Worm (Caenorhabditis elegans): ENCODE measurements around the gene abf-4.

The abf-4 gene

DNA sequence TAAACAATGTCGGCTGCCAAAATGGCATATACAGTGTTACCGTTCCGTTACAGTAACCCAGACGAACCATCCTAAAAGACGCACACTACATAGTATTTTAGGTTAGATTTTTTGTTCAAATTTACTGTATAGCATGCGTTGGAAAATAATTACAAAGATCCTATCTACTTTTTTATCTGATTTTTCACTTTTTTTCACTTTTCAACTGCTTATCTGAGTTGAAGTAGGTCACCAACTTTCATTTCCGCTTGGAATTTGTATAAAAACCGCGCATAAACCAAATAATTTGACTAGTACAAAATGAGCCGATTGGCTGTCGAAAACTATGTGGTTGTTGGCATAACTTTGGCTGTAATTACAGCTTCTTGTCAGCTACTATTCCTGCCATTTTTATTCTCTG is 41.6 kb upstream of the abf-4 start, which contains the start of gene col-163:
TSS of gene col-163 (plus strand) at position 301 of the 400 bp plus-strand sequence.
- TF ChIP-seq sem-2 (GFP tag; optimal IDR thresholded peaks at IDR 0.05) = no peak
- no peak for TF ChIP-seq ces-1 (GFP tag; optimal IDR thresholded peaks at IDR 0.05)
- no peak for TF ChIP-seq M03D4.4 (tag; optimal IDR thresholded peaks at IDR 0.05)
- TF ChIP-seq flh-1 (GFP tag; optimal IDR thresholded peaks at IDR 0.05) = no peak
- TF ChIP-seq unc-62 (GFP tag; optimal IDR thresholded peaks at IDR 0.05) = no peak
- no peak for TF ChIP-seq mls-2 (tag; optimal IDR thresholded peaks at IDR 0.05)

ce11 chrV:20597076-20597475 is 38.9 kb upstream of the abf-4 start, which contains the start of gene F46B3.1:
TSS of gene F46B3.1 (minus strand) at chrV:20597176.
- no peak for TF ChIP-seq zip-8 (tag; optimal IDR thresholded peaks at IDR 0.05)
- TF ChIP-seq sem-2 (GFP tag; optimal IDR thresholded peaks at IDR 0.05) = no peak

- TF ChIP-seq unc-120 (tag; optimal IDR thresholded peaks at IDR 0.05; ENCODE audit: poor library complexity, severe bottlenecking) (no peak), flh-1 (GFP tag; optimal IDR thresholded peaks at IDR 0.05) (no peak), pha-4 (tag; optimal IDR thresholded peaks at IDR 0.05) (no peak), ceh-39 (tag; optimal IDR thresholded peaks at IDR 0.05) (no peak), bed-3 (GFP tag; optimal IDR thresholded peaks at IDR 0.05) (no peak), nhr-237 (tag; optimal IDR thresholded peaks at IDR 0.05) (no peak), nhr-2 (tag; optimal IDR thresholded peaks at IDR 0.05) (no peak), hlh-1 (tag; optimal IDR thresholded peaks at IDR 0.05) (no peak), cnd-1 (tag; optimal IDR thresholded peaks at IDR 0.05) (no peak), unc-62 (GFP tag; optimal IDR thresholded peaks at IDR 0.05) (no peak), tbx-8 (GFP tag; optimal IDR thresholded peaks at IDR 0.05) (no peak)
Observed at ce11 chrV:20595653-20596052, 37.5 kb upstream of the abf-4 start, which contains the start of gene F26F2.11. TSS of gene F26F2.11 (minus strand) at chrV:20595753.

ce11 chrV:20594746-20595145 is 36.6 kb upstream of the abf-4 start, which contains the start of gene F26F2.10:
TSS of gene F26F2.10 (minus strand) at chrV:20594846.
- TF ChIP-seq ztf-11 (tag; optimal IDR thresholded peaks at IDR 0.05) (no peak), cnd-1 (tag; optimal IDR thresholded peaks at IDR 0.05) (no peak), nhr-2 (tag; optimal IDR thresholded peaks at IDR 0.05) (no peak), lsy-2 (tag; optimal IDR thresholded peaks at IDR 0.05) (no peak), pha-4 (tag; optimal IDR thresholded peaks at IDR 0.05) (no peak), elt-1 (tag; optimal IDR thresholded peaks at IDR 0.05; ENCODE audit: borderline replicate concordance, insufficient read depth) (no peak), zip-8 (tag; optimal IDR thresholded peaks at IDR 0.05) (no peak), mep-1 (tag; optimal IDR thresholded peaks at IDR 0.05) (no peak), mls-2 (tag; optimal IDR thresholded peaks at IDR 0.05) (no peak), sptf-1 (tag; optimal IDR thresholded peaks at IDR 0.05) (no peak), blmp-1 (tag; optimal IDR thresholded peaks at IDR 0.05) (no peak), mab-5 (tag; optimal IDR thresholded peaks at IDR 0.05) (no peak), ceh-83 (GFP tag; optimal IDR thresholded peaks at IDR 0.05) (no peak), unc-62 (GFP tag; optimal IDR thresholded peaks at IDR 0.05) (no peak), ceh-43 (GFP tag; optimal IDR thresholded peaks at IDR 0.05) (no peak), lin-32 (GFP tag; optimal IDR thresholded peaks at IDR 0.05) (no peak), unc-120 (tag; optimal IDR thresholded peaks at IDR 0.05; ENCODE audit: poor library complexity, severe bottlenecking) (no peak), drap-1 (GFP tag; optimal IDR thresholded peaks at IDR 0.05) (no peak), tbx-8 (GFP tag; optimal IDR thresholded peaks at IDR 0.05) (no peak)

ce11 chrV:20580511-20581040 is 22.4 kb upstream of the abf-4 start, which contains the start of gene F26F2.7:
TSS of gene F26F2.7 (plus strand) at chrV:20580990.
- no peak for TF ChIP-seq unc-39 (tag; optimal IDR thresholded peaks at IDR 0.05)
- TF ChIP-seq pha-4 (tag; optimal IDR thresholded peaks at IDR 0.05) = peak; percentile 23
- TF ChIP-seq sem-2 (GFP tag; optimal IDR thresholded peaks at IDR 0.05) = no peak
- TF ChIP-seq drap-1 (GFP tag; optimal IDR thresholded peaks at IDR 0.05) = peak; percentile 71
- peak; percentile 45 for TF ChIP-seq mab-5 (tag; optimal IDR thresholded peaks at IDR 0.05)
- peak; percentile 95 for TF ChIP-seq sptf-1 (tag; optimal IDR thresholded peaks at IDR 0.05)
- TF ChIP-seq mep-1 (tag; optimal IDR thresholded peaks at IDR 0.05) = peak; percentile 74
- TF ChIP-seq elt-3 (tag; optimal IDR thresholded peaks at IDR 0.05) = no peak
- peak; percentile 57 for TF ChIP-seq lsy-2 (tag; optimal IDR thresholded peaks at IDR 0.05)
- TF ChIP-seq unc-62 (GFP tag; optimal IDR thresholded peaks at IDR 0.05) = no peak
- TF ChIP-seq cnd-1 (tag; optimal IDR thresholded peaks at IDR 0.05) = peak; percentile 48
- no peak for TF ChIP-seq unc-120 (tag; optimal IDR thresholded peaks at IDR 0.05; ENCODE audit: poor library complexity, severe bottlenecking)
- no peak for TF ChIP-seq nhr-237 (tag; optimal IDR thresholded peaks at IDR 0.05)
- TF ChIP-seq mls-2 (tag; optimal IDR thresholded peaks at IDR 0.05) = peak; percentile 67
- TF ChIP-seq nhr-12 (tag; optimal IDR thresholded peaks at IDR 0.05) = no peak
- TF ChIP-seq elt-1 (tag; optimal IDR thresholded peaks at IDR 0.05; ENCODE audit: borderline replicate concordance, insufficient read depth) = no peak
- peak; percentile 17 for TF ChIP-seq lin-32 (GFP tag; optimal IDR thresholded peaks at IDR 0.05)
- peak; percentile 70 for TF ChIP-seq lin-13 (tag; optimal IDR thresholded peaks at IDR 0.05)
- TF ChIP-seq hlh-1 (tag; optimal IDR thresholded peaks at IDR 0.05) = peak; percentile 23
- peak; percentile 77 for TF ChIP-seq ces-1 (GFP tag; optimal IDR thresholded peaks at IDR 0.05)
- TF ChIP-seq M03D4.4 (tag; optimal IDR thresholded peaks at IDR 0.05) = peak; percentile 53
- peak; percentile 12 for TF ChIP-seq ceh-39 (tag; optimal IDR thresholded peaks at IDR 0.05)
- TF ChIP-seq bed-3 (GFP tag; optimal IDR thresholded peaks at IDR 0.05) = no peak
- peak; percentile 61 for TF ChIP-seq ceh-83 (GFP tag; optimal IDR thresholded peaks at IDR 0.05)
- TF ChIP-seq ztf-11 (tag; optimal IDR thresholded peaks at IDR 0.05) = no peak
- TF ChIP-seq ceh-43 (GFP tag; optimal IDR thresholded peaks at IDR 0.05) = peak; percentile 34
- TF ChIP-seq nhr-2 (tag; optimal IDR thresholded peaks at IDR 0.05) = no peak
- TF ChIP-seq blmp-1 (tag; optimal IDR thresholded peaks at IDR 0.05) = no peak
- no peak for TF ChIP-seq zip-8 (tag; optimal IDR thresholded peaks at IDR 0.05)
- no peak for TF ChIP-seq flh-1 (GFP tag; optimal IDR thresholded peaks at IDR 0.05)
- TF ChIP-seq tbx-8 (GFP tag; optimal IDR thresholded peaks at IDR 0.05) = no peak
- TF ChIP-seq snpc-4 (tag; optimal IDR thresholded peaks at IDR 0.05) = no peak
- no peak for TF ChIP-seq nhr-28 (tag; optimal IDR thresholded peaks at IDR 0.05)
- TF ChIP-seq ham-2 (GFP tag; optimal IDR thresholded peaks at IDR 0.05) = no peak

All from whole organism, mixed stage, embryonic.